Worm (Caenorhabditis elegans) whole organism, mixed stage, embryonic: Measurements from ENCODE around the gene Y71H2AM.12.
"Not testable (repeated sequence)": the region's sequence is repeated elsewhere in the genome, so short reads cannot be mapped to it uniquely, and the experiment has no call there.

ENCODE experiments used
- nhr-237 ChIP-seq: fragments of 150-350 bp; optimal IDR thresholded peaks from 2 replicates; lab custom pipeline; 2014; ENCODE audit warnings: missing biosample characterization, missing genetic modification characterization
- nhr-76 ChIP-seq: sonication (generic microtip); optimal IDR thresholded peaks from 2 replicates; lab custom pipeline; 2017; ENCODE audit warnings: missing biosample characterization, missing genetic modification characterization
- unc-62 ChIP-seq: fragments of 150-350 bp; optimal IDR thresholded peaks from 2 replicates; lab custom pipeline; 2014; ENCODE audit warnings: missing biosample characterization, missing genetic modification reagents, missing genetic modification characterization

- not testable (repeated sequence) for TF ChIP-seq nhr-76 (tag; lab: Kevin White, UChicago); unc-62; nhr-237
Measured at ce11 chrIII:2699363-2699762, 34.5 kb downstream of the Y71H2AM.12 start, which contains the start of gene cox-6B.
